Fruit fly (Drosophila melanogaster): ENCODE results near the gene Ccp84Aa.

The Ccp84Aa gene

DNA sequence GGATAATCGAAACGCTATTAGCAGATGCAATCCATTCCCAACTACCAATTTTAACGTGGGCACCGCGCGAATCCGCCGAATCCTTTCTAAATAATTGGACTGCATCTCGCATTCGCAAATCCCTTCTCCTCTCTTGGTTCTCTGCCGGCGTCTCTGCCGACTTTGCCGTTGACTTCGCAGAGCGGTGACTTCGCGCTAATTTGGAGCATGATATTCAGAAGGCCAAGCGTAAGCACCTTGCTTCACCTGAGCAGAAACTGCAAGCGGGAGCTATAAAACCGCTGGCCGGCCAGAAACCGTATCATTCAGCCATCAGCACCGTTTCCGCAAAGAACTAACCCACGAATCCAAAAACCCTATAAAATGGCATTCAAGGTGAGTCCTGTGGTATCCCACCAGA is at the start of gene Ccp84Aa:
TSS of gene Ccp84Aa (plus strand) at position 301 of the 400 bp plus-strand sequence.
- TF ChIP-seq insv (optimal IDR thresholded peaks at IDR 0.05) (no peak), Sin3A (optimal IDR thresholded peaks at IDR 0.05) (no peak), psq (optimal IDR thresholded peaks at IDR 0.05) (no peak), h (optimal IDR thresholded peaks at IDR 0.05) (no peak), ttk (optimal IDR thresholded peaks at IDR 0.05) (no peak), Myc (optimal IDR thresholded peaks at IDR 0.05) (no peak)

dm6 chr3R:6657278-6658246 is 46.3 kb upstream of the Ccp84Aa start, which contains the start of the genes CG1307 and twr:
Gene CG1307, minus strand, starts transcription at chr3R:6657442.
Gene twr, plus strand, starts transcription at chr3R:6657882.
- TF ChIP-seq h (optimal IDR thresholded peaks at IDR 0.05): no peak
- no peak for TF ChIP-seq insv (optimal IDR thresholded peaks at IDR 0.05)
- TF ChIP-seq psq (optimal IDR thresholded peaks at IDR 0.05): no peak
- TF ChIP-seq Myc (optimal IDR thresholded peaks at IDR 0.05): no peak
- TF ChIP-seq Sin3A (optimal IDR thresholded peaks at IDR 0.05): no peak
- no peak for TF ChIP-seq ttk (optimal IDR thresholded peaks at IDR 0.05)

dm6 chr3R:6659941-6660340 is 43.9 kb upstream of the Ccp84Aa start, which contains the start of gene agt:
Gene agt, minus strand, starts transcription at chr3R:6660100.
- TF ChIP-seq h (optimal IDR thresholded peaks at IDR 0.05): no peak
- TF ChIP-seq ttk (optimal IDR thresholded peaks at IDR 0.05): no peak
- no peak for TF ChIP-seq Myc (optimal IDR thresholded peaks at IDR 0.05)
- TF ChIP-seq insv (optimal IDR thresholded peaks at IDR 0.05): no peak
- TF ChIP-seq Sin3A (optimal IDR thresholded peaks at IDR 0.05): no peak
- TF ChIP-seq psq (optimal IDR thresholded peaks at IDR 0.05): no peak

dm6 chr3R:6662613-6663288 is 41.1 kb upstream of the Ccp84Aa start:
- TF ChIP-seq insv (optimal IDR thresholded peaks at IDR 0.05): no peak
- no peak for TF ChIP-seq Sin3A (optimal IDR thresholded peaks at IDR 0.05)
- no peak for TF ChIP-seq Myc (optimal IDR thresholded peaks at IDR 0.05)
- no peak for TF ChIP-seq psq (optimal IDR thresholded peaks at IDR 0.05)
- no peak for TF ChIP-seq ttk (optimal IDR thresholded peaks at IDR 0.05)
- no peak for TF ChIP-seq h (optimal IDR thresholded peaks at IDR 0.05)

DNA sequence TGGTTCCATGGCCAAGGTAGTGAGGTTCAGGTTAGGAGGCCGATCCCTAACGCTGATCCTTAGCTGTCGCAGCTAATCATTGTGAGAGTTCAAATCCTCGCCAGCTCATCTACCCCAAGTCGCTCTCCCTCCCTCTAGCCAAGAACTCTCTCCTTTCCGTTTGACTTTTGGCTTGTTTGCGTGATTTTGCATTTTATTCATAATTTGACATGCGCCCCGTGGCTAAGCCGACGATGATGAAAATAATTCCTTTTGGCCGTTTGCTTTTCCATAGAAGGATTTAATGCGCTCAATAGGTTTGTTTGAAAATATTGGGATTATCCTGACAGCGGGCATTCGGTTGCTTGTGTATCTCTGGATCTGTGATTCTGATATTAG is 40.6 kb upstream of the Ccp84Aa start:
- TF ChIP-seq ttk (optimal IDR thresholded peaks at IDR 0.05) (no peak), h (optimal IDR thresholded peaks at IDR 0.05) (no peak), Myc (optimal IDR thresholded peaks at IDR 0.05) (no peak), insv (optimal IDR thresholded peaks at IDR 0.05) (no peak), psq (optimal IDR thresholded peaks at IDR 0.05) (no peak)

dm6 chr3R:6664371-6665116 is 39.3 kb upstream of the Ccp84Aa start:
- TF ChIP-seq Myc (optimal IDR thresholded peaks at IDR 0.05): no peak
- TF ChIP-seq ttk (optimal IDR thresholded peaks at IDR 0.05): no peak
- no peak for TF ChIP-seq h (optimal IDR thresholded peaks at IDR 0.05)
- TF ChIP-seq insv (optimal IDR thresholded peaks at IDR 0.05): no peak
- TF ChIP-seq Sin3A (optimal IDR thresholded peaks at IDR 0.05): no peak
- TF ChIP-seq psq (optimal IDR thresholded peaks at IDR 0.05): no peak

DNA sequence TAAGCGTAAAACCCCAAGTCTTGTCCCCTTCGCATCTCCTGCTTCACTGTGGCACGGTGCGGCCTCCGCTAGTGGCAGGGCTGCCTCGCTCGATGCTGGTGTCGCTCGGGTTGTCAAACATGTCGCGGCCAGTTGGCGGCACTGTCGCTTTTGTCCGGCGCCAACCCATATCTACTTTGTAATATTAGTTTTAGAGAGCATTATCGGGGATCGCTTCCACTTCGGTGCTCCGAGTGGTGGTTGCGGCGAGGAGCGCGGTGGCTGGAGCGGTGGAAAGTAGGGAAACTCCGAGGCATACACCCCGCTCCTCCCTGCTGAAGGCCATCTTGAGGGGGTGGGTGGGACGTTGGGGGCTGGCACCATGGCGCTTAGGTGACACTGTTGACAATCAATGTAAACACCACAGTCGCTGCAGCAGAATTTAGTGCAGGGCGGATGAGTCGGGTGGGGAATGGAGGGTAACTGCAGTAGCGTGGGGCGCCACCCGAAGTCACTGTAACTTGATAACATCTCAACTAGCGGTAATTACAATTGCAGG is 38.7 kb upstream of the Ccp84Aa start:
- TF ChIP-seq psq (optimal IDR thresholded peaks at IDR 0.05): no peak
- TF ChIP-seq ttk (optimal IDR thresholded peaks at IDR 0.05): no peak
- TF ChIP-seq Sin3A (optimal IDR thresholded peaks at IDR 0.05): no peak
- no peak for TF ChIP-seq h (optimal IDR thresholded peaks at IDR 0.05)
- no peak for TF ChIP-seq insv (optimal IDR thresholded peaks at IDR 0.05)

- no peak for TF ChIP-seq psq (optimal IDR thresholded peaks at IDR 0.05)
- TF ChIP-seq ttk (optimal IDR thresholded peaks at IDR 0.05): no peak
Observed at dm6 chr3R:6667245-6667644, 36.6 kb upstream of the Ccp84Aa start.

dm6 chr3R:6668234-6668633 is 35.6 kb upstream of the Ccp84Aa start:
- TF ChIP-seq h (optimal IDR thresholded peaks at IDR 0.05) (no peak), ttk (optimal IDR thresholded peaks at IDR 0.05) (no peak)

dm6 chr3R:6672303-6673007 is 31.4 kb upstream of the Ccp84Aa start:
- no peak for TF ChIP-seq insv (optimal IDR thresholded peaks at IDR 0.05)
- TF ChIP-seq psq (optimal IDR thresholded peaks at IDR 0.05): no peak
- no peak for TF ChIP-seq ttk (optimal IDR thresholded peaks at IDR 0.05)
- no peak for TF ChIP-seq Myc (optimal IDR thresholded peaks at IDR 0.05)
- no peak for TF ChIP-seq h (optimal IDR thresholded peaks at IDR 0.05)
- no peak for TF ChIP-seq Sin3A (optimal IDR thresholded peaks at IDR 0.05)

DNA sequence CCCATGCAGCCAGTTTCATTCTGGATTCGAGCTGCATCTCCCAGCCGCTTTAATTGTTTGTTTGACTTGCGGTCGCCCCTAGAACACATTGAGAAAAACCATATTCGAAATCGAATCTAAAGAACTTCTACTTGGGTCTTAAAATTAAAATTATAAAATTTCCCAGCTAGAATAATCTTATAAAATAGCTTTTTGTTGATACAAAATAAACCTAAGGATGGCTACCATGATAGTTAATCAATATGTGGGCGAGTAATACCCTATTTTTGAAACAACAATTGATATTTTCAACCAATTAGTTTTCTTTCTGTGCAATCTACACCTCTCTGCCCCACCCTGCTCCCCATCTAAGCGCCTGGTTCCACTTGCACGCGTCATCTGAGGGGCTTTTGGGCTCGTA is 29.3 kb upstream of the Ccp84Aa start:
- TF ChIP-seq h (optimal IDR thresholded peaks at IDR 0.05) (no peak), insv (optimal IDR thresholded peaks at IDR 0.05) (no peak), Sin3A (optimal IDR thresholded peaks at IDR 0.05) (no peak), ttk (optimal IDR thresholded peaks at IDR 0.05) (no peak), psq (optimal IDR thresholded peaks at IDR 0.05) (no peak), Myc (optimal IDR thresholded peaks at IDR 0.05) (no peak)

All from Kc167 (cell line).